Worm (Caenorhabditis elegans): ENCODE data around the gene C28A5.2.

DNA sequence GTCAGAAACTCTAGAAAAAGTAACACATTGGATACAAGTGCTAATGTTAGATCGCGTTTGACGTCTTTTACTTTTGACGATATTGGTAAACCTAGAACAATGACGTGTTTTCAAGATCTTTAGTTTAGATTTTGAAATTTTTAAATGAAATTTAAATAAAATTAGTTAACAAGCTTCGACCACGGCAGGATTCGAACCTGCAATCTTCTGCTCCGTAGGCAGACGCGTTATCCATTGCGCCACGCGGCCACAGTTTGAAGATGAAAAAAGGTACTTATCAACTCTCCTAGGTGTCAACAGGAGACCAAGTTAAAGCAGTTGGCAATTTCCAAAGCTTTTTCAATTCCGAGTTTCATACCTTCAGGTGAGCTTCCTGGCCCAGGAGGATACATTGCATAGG lies 10.0 kb upstream of the C28A5.2 start:
- TF ChIP-seq K02D7.2 (tag; optimal IDR thresholded peaks at IDR 0.05) (no peak), eyg-1 (tag; optimal IDR thresholded peaks at IDR 0.05) (no peak), pha-4 (tag; optimal IDR thresholded peaks at IDR 0.05) (no peak), ama-1 (optimal IDR thresholded peaks at IDR 0.05) (no peak), pqm-1 (tag; optimal IDR thresholded peaks at IDR 0.05) (no peak), ets-4 (tag; optimal IDR thresholded peaks at IDR 0.05) (no peak), hlh-15 (tag; optimal IDR thresholded peaks at IDR 0.05) (no peak), tbx-2 (tag; optimal IDR thresholded peaks at IDR 0.05) (no peak), fax-1 (tag; optimal IDR thresholded peaks at IDR 0.05) (no peak), lin-11 (tag; optimal IDR thresholded peaks at IDR 0.05) (no peak), fkh-10 (GFP tag; optimal IDR thresholded peaks at IDR 0.05) (no peak)

Data from whole organism, late embryonic.